Fruit fly (Drosophila melanogaster) Kc167 (cell line): ENCODE data around the gene Dus1.

Experiments used
- Myc ChIP-seq: fragments of >200 bp; optimal IDR thresholded peaks from 2 replicates; lab custom pipeline; 2017; ENCODE audit warnings: missing external identifiers
- Sin3A ChIP-seq: fragments of >200 bp; optimal IDR thresholded peaks from 2 replicates; lab custom pipeline; 2018; ENCODE audit warnings: missing external identifiers
- h ChIP-seq: fragments of >200 bp; optimal IDR thresholded peaks from 3 replicates; lab custom pipeline; 2018; ENCODE audit warnings: missing external identifiers
- insv ChIP-seq: fragments of >200 bp; optimal IDR thresholded peaks from 3 replicates; lab custom pipeline; 2018; ENCODE audit warnings: missing external identifiers
- psq ChIP-seq: fragments of >200 bp; optimal IDR thresholded peaks from 2 replicates; lab custom pipeline; 2017; ENCODE audit warnings: missing external identifiers
- ttk ChIP-seq: sonication (Bioruptor generic); optimal IDR thresholded peaks from 2 replicates; lab custom pipeline; 2017; ENCODE audit warnings: missing external identifiers

The Dus1 gene

DNA sequence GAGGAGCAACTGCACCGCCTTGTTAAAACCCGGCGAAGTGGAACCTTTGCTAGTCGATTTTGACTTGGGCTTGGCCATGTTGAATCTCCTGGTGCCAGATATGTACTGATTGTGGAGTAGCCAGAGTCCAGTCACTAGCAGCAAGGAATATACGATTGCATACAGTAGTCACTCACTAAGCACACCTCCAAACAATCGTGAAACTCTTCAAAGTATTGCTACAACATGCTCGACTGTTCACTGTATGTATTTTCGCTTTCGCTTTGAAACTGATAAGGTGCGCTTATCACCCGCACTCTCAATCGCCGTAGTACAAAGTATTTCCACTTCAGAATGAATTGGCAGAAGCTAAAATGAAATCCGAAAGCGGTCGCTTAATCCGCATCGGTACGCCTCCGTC lies 14.9 kb upstream of the Dus1 start:
- TF ChIP-seq h (lab: Kevin White, UChicago) (no peak), Myc (no peak), Sin3A (lab: Kevin White, UChicago) (no peak), ttk (lab: Kevin White, UChicago) (no peak), insv (lab: Kevin White, UChicago) (no peak)

DNA sequence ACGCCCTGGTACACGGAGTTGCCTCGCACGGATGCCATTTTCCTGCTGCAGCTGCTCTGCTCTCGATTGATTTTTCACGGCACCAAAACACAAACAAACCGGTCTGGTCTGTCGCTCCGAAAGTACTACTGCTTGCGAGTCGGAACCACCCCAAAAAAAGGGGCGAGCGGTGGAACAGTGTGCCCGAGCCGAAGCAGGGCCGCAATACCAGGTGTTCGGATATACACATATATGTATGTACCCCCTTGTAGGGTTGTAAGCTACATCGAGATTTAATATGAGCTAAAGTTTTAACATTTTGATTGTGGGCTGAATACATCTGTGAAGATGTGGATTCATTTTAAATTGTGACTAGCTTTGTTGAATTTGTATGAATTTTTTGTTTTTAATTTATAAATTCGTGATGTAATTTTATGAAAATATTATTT lies 14.1 kb upstream of the Dus1 start:
- TF ChIP-seq Sin3A (lab: Kevin White, UChicago) = no peak
- TF ChIP-seq h (lab: Kevin White, UChicago) = no peak
- no peak for TF ChIP-seq psq (lab: Kevin White, UChicago)
- TF ChIP-seq insv (lab: Kevin White, UChicago) = no peak
- no peak for TF ChIP-seq Myc
- TF ChIP-seq ttk (lab: Kevin White, UChicago) = no peak

DNA sequence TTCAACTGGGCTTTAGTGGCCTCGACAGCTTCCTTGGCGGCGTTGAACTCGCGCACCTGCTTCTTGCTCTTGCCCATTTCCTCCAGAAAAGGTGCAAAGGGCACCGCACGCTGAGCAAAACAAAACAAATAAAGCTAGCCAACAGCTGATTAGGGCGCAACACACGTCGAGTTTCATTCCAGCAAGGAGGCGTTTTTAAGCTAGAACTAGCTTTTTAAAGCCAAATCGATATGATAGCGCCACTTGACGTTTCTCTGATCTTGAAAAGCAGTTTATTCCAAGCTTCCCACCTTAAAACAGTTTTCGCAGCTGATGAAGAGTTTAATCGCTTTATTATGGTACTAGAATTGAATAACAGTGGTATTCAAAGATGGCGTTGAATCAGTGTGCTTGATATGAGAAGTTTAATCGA lies 11.5 kb upstream of the Dus1 start, which contains the start of gene CG11601:
CG11601 (minus strand) TSS at position 199 of the 412 bp plus-strand sequence.
- TF ChIP-seq Myc (no peak), Sin3A (lab: Kevin White, UChicago) (no peak), insv (lab: Kevin White, UChicago) (no peak), psq (lab: Kevin White, UChicago) (no peak), h (lab: Kevin White, UChicago) (no peak), ttk (lab: Kevin White, UChicago) (no peak)

DNA sequence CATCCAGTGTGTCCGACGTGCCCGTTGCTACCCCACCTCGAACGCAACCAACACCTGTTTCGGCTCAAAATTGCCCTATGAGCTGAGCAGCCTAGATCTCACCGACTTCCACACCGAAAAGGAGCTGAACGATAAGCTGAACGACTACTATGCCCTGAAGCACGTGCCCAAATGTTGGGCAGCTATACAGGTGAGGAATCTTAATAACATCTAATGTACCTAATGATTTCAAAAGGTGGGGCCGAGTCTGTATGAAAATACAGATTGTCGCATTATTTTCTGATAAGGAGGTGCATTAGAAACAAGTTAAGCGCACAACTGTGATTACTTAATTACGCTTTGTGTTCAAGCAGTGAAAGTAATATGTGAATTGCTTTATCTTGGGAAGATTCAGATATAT lies 6.6 kb upstream of the Dus1 start, which contains the start of gene CG17078:
CG17078 (minus strand) TSS at position 101 of the 400 bp plus-strand sequence.
- TF ChIP-seq insv (lab: Kevin White, UChicago) (no peak), Myc (no peak), Sin3A (lab: Kevin White, UChicago) (no peak), ttk (lab: Kevin White, UChicago) (no peak), psq (lab: Kevin White, UChicago) (no peak), h (lab: Kevin White, UChicago) (no peak)

DNA sequence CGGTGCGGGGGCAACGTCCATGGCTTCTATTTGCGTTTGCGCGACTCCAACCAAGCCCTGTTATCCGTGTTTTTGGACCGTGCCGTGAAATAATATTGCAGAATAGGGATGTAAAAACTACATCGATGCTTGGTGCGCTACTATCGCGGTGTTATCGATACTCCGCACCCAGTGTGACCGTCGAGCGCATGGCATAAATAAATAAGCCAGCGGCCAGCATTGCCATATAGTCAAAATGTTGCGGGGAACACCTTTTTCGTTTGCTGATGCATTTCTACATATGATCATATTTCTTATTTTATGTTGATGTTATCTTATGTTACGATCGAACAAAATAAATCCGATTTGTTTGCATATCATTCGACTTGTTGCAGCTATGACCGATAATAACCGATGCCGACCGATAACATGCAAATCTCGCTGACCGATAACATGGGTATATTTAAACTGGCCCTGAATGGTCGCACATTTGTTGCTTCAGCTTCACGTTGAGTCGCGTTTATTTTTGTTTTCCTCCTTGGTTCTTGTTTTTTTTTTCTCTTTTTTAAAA lies 5.7 kb upstream of the Dus1 start, which contains the start of gene smo:
smo (plus strand) TSS at position 461 of the 550 bp plus-strand sequence.
- no peak for TF ChIP-seq h (lab: Kevin White, UChicago)
- no peak for TF ChIP-seq Myc
- no peak for TF ChIP-seq insv (lab: Kevin White, UChicago)
- no peak for TF ChIP-seq ttk (lab: Kevin White, UChicago)
- no peak for TF ChIP-seq psq (lab: Kevin White, UChicago)
- no peak for TF ChIP-seq Sin3A (lab: Kevin White, UChicago)

DNA sequence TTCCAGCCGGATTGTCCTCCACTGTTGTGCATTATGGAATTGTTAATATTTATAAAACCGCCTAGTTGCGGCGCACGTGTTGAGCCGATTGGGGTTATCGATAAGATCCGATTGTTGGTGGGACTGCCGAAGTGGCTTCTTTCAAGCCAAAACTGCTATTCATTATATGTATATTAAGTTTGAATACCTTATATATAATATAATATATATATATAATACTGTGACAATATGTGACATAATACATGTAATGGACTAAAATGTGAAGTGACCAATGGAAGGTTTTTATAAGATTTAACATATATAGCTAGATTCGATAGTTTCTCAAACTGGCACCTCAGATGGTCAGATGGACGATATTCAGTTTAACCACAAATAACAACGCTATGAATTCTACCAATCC lies 2.1 kb upstream of the Dus1 start, which contains the start of the genes mbm and CG11555:
mbm (minus strand) TSS at position 113 of the 400 bp plus-strand sequence.
CG11555 (plus strand) TSS at position 234 of the 400 bp plus-strand sequence.
- no peak for TF ChIP-seq psq (lab: Kevin White, UChicago)

DNA sequence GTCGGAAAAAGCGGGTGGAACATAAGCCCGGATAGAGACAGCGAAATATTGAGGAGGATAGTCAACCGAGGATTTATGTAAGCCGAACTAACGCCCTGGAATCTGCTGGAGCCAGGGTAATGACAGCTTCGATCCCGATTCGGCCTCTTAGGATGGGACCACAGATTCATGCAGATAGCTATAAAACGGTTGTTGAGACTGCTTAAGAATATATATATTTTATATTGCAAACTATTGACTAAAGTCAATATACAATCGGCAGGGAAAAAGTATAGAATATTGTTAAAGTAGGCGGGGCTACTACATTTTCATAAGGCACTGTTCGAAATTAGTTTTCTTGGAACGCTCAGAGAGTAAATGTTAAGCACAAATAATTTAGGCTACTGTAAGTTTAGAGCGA lies 2.8 kb downstream of the Dus1 start, which contains the start of gene CG3345:
CG3345 (plus strand) TSS at position 301 of the 400 bp plus-strand sequence.
- TF ChIP-seq h (lab: Kevin White, UChicago) = no peak
- TF ChIP-seq ttk (lab: Kevin White, UChicago) = no peak
- no peak for TF ChIP-seq Sin3A (lab: Kevin White, UChicago)
- TF ChIP-seq psq (lab: Kevin White, UChicago) = no peak
- no peak for TF ChIP-seq Myc
- no peak for TF ChIP-seq insv (lab: Kevin White, UChicago)

DNA sequence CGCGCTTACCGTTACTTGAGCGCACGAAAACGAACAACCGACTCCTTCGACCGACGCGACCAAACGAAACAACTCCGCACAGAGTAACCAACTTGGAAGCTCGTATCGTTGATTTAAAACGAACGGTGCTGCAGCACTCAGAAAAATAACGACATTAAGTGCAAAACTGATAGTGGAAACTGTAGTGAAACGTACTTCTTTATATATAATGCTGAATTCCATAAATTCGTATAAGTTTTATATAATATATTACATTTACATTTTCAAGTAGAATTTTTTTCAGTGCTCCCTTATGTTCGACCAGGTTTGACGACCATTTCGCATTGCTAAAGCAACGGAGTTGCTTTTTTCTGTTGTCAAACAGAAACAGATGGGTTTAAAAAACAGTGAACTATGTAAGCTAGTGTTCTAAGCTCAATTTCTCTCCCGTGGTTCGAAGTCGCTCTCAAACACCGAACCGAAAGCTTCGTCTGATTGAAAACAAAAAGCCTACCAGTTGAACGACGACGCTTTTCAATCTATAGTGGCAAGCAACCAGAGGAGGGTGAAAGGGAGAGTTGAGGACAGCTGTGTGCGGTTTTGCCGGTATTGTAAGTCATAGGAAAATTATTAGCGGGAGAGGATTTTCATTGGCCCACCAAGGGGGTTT lies 4.0 kb downstream of the Dus1 start, which contains the start of gene CG17075:
CG17075 (minus strand) TSS at position 65 of the 649 bp plus-strand sequence.
- TF ChIP-seq Myc (no peak), insv (lab: Kevin White, UChicago) (no peak), psq (lab: Kevin White, UChicago) (no peak), h (lab: Kevin White, UChicago) (no peak), ttk (lab: Kevin White, UChicago) (no peak), Sin3A (lab: Kevin White, UChicago) (no peak)

DNA sequence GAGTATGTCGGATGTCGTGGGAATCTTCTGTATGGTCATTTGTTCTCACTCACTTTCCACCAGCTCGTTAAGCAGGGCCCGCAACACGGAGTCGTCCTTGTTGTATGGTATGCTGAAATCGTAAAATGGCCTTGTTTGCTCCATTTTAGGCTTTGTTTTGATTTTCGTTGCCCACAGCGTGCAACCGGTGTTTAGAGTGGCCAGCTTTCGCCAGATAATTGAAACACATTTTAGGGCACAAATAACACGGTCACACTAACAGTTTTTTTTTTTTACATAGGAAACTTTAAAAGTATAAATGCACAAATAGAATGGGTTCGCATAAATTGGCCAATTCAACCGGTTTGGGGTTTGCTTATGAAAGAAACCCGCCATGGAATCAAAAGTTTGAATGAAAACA lies 19.4 kb downstream of the Dus1 start, which contains the start of gene Rpp30:
Rpp30 (minus strand) TSS at position 200 of the 400 bp plus-strand sequence.
- TF ChIP-seq psq (lab: Kevin White, UChicago) (no peak), Myc (no peak), ttk (lab: Kevin White, UChicago) (no peak)

DNA sequence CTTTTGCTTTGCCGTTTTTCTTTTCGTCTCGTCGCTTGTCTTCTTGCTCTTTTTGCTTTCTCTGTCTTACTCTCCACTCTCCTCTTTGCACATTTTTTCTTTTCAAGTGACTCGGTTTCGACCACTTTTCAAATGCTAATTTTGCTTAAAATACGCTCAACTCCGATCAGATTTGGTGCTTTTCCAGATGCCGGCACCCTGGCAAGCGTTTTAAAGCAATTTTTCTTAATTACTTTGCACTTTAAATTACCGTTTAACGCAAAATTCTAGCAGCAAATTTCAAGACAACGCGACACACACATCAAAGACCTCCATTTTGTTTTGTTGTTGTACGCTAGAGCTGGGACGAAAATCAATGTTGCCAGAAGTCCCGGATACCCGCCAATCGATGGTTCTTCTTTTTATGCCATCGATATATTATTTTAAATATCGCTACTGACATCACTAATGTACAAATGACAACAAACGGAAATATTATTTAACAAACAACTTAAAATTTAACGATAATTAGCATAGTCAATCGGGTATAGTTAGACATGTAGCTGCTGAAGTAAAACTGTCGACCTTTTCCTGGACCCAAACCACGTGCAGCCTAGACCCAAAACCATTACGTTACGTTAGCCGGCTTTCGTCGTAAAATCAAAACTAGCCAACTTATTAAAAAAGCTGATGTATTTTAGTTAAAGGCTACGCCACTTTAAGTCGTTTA lies 20.9 kb downstream of the Dus1 start, which contains the start of gene kis:
kis (minus strand) TSS at position 317 of the 709 bp plus-strand sequence.
- no peak for TF ChIP-seq h (lab: Kevin White, UChicago)
- TF ChIP-seq Sin3A (lab: Kevin White, UChicago) = no peak
- TF ChIP-seq psq (lab: Kevin White, UChicago) = no peak
- no peak for TF ChIP-seq ttk (lab: Kevin White, UChicago)

DNA sequence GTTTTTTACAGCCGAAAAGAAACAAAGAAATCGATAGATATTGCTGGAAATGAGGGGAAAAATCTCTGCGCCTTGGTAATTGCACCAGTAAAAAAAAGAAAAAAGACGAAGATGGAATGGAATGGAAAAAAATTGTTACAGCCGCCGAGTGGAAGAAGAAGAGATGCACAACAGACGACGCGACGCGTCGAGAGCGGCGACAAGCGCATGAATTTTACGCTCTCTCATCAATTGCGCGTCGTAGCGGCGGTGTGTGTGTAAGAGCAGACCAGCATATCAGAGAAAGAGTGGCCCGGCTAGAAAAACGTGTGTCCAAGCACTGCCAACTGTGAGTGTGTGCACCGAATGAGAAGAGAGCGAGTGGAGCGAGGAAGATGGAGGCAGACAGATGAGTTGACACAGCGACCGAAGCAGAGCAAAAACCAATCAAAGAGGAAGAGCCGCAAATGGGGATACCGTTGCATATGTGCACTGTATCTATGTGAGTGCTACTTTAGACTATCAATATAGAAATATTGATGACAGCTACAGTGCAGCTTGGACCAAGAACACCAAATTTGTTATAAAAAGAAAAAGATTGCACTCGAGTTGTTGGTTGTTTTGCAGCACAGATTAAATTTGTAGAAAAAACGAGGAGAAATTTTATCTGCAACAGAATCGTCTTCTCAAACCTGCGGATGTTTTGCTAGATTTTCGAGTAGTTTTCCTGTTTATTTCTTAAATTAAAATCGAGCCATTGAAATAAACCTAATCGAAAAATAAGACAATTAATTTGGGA lies 22.3 kb downstream of the Dus1 start:
- TF ChIP-seq insv (lab: Kevin White, UChicago) (no peak), psq (lab: Kevin White, UChicago) (peak; percentile 25), ttk (lab: Kevin White, UChicago) (no peak), h (lab: Kevin White, UChicago) (no peak), Sin3A (lab: Kevin White, UChicago) (no peak), Myc (no peak)
